Fruit fly (Drosophila melanogaster) whole organism, embryonic: ENCODE measurements around the gene natalisin.

ENCODE experiments used
- CG1602 ChIP-seq: fragments of 200-800 bp; sonication (Bioruptor generic); optimal IDR thresholded peaks from 3 replicates; lab custom pipeline; 2016; ENCODE audit warnings: missing biosample characterization, missing genetic modification characterization
- sima ChIP-seq: fragments of 200-800 bp; sonication (Bioruptor generic); optimal IDR thresholded peaks from 2 replicates; lab custom pipeline; 2016; ENCODE audit warnings: missing biosample characterization, missing genetic modification characterization
- zfh2 ChIP-seq: fragments of 200-800 bp; sonication (Bioruptor generic); optimal IDR thresholded peaks from 2 replicates; lab custom pipeline; 2016; ENCODE audit warnings: missing biosample characterization, missing genetic modification characterization

dm6 chr3R:14436459-14436858 is 18.1 kb downstream of the natalisin start:
- no peak for TF ChIP-seq zfh2 (GFP tag; lab: Kevin White, UChicago)
- TF ChIP-seq CG1602 = no peak
- TF ChIP-seq sima (GFP tag; lab: Kevin White, UChicago) = no peak
